Worm (Caenorhabditis elegans): Measurements from ENCODE around the gene C06E8.5.

The C06E8.5 gene

ce11 chrIII:7021156-7021637, 15.9 kb upstream of the C06E8.5 start, which contains the start of gene rfl-1 (continued):
- TF ChIP-seq nhr-19 (GFP tag; conservative IDR thresholded peaks at IDR 0.05) (peak; percentile 47), isw-1 (GFP tag; IDR thresholded peaks at IDR 0.05) (peak; percentile 63), ets-5 (GFP tag; IDR thresholded peaks at IDR 0.05) (no peak), C04F5.9 (tag; optimal IDR thresholded peaks at IDR 0.05) (peak; percentile 31), nhr-77 (tag; optimal IDR thresholded peaks at IDR 0.05) (no peak), fos-1 (tag; optimal IDR thresholded peaks at IDR 0.05) (peak; percentile 31), blmp-1 (tag; optimal IDR thresholded peaks at IDR 0.05) (peak; percentile 48), unc-130 (tag; optimal IDR thresholded peaks at IDR 0.05) (no peak), hlh-4 (tag; optimal IDR thresholded peaks at IDR 0.05) (no peak), ztf-11 (tag; optimal IDR thresholded peaks at IDR 0.05) (no peak), efl-3 (GFP tag; optimal IDR thresholded peaks at IDR 0.05) (no peak), zip-4 (GFP tag; optimal IDR thresholded peaks at IDR 0.05) (no peak), nhr-20 (tag; optimal IDR thresholded peaks at IDR 0.05) (peak; percentile 55), ceh-63 (GFP tag; optimal IDR thresholded peaks at IDR 0.05) (no peak), lsy-2 (tag; optimal IDR thresholded peaks at IDR 0.05) (peak; percentile 73 to 89), Y116A8C.19 (tag; optimal IDR thresholded peaks at IDR 0.05; ENCODE audit: borderline replicate concordance) (no peak), mdl-1 (tag; optimal IDR thresholded peaks at IDR 0.05) (no peak), snpc-4 (tag; optimal IDR thresholded peaks at IDR 0.05) (no peak), lin-35 (GFP tag; optimal IDR thresholded peaks at IDR 0.05) (peak; percentile 70 to 77), mab-9 (GFP tag; IDR thresholded peaks at IDR 0.05) (no peak), F16B12.6 (tag; optimal IDR thresholded peaks at IDR 0.05) (peak; percentile 57), unc-62 (GFP tag; optimal IDR thresholded peaks at IDR 0.05) (no peak), egl-27 (tag; optimal IDR thresholded peaks at IDR 0.05) (no peak), nhr-12 (tag; optimal IDR thresholded peaks at IDR 0.05) (no peak), jun-1 (tag; optimal IDR thresholded peaks at IDR 0.05) (peak; percentile 19), sptf-1 (tag; optimal IDR thresholded peaks at IDR 0.05) (no peak), fkh-10 (GFP tag; optimal IDR thresholded peaks at IDR 0.05) (peak; percentile 22)

- TF ChIP-seq hpl-2 (GFP tag; optimal IDR thresholded peaks at IDR 0.05) (no peak), pqm-1 (tag; optimal IDR thresholded peaks at IDR 0.05) (no peak), dsc-1 (tag; optimal IDR thresholded peaks at IDR 0.05) (no peak), nhr-12 (tag; optimal IDR thresholded peaks at IDR 0.05) (no peak), tbx-2 (tag; optimal IDR thresholded peaks at IDR 0.05) (no peak), ces-1 (GFP tag; optimal IDR thresholded peaks at IDR 0.05) (no peak), hlh-17 (GFP tag; optimal IDR thresholded peaks at IDR 0.05; ENCODE audit: borderline replicate concordance) (no peak), mdl-1 (tag; optimal IDR thresholded peaks at IDR 0.05) (no peak), ets-5 (GFP tag; IDR thresholded peaks at IDR 0.05) (no peak), C34B4.2 (tag; optimal IDR thresholded peaks at IDR 0.05) (no peak), F16B12.6 (tag; optimal IDR thresholded peaks at IDR 0.05) (no peak), isw-1 (GFP tag; IDR thresholded peaks at IDR 0.05) (no peak), nhr-11 (tag; optimal IDR thresholded peaks at IDR 0.05) (no peak), sup-37 (GFP tag; optimal IDR thresholded peaks at IDR 0.05) (no peak), hlh-4 (tag; optimal IDR thresholded peaks at IDR 0.05) (no peak), pax-3 (tag; optimal IDR thresholded peaks at IDR 0.05) (no peak), unc-130 (tag; optimal IDR thresholded peaks at IDR 0.05) (no peak)
Observed at ce11 chrIII:7020500-7020899, 15.2 kb upstream of the C06E8.5 start, which contains the start of gene col-8. TSS of gene col-8 (minus strand) at chrIII:7020600.

ce11 chrIII:7019724-7020123, 14.5 kb upstream of the C06E8.5 start:
- TF ChIP-seq fkh-10 (GFP tag; optimal IDR thresholded peaks at IDR 0.05) (no peak), blmp-1 (tag; optimal IDR thresholded peaks at IDR 0.05) (no peak), nhr-19 (GFP tag; conservative IDR thresholded peaks at IDR 0.05) (no peak), unc-30 (tag; optimal IDR thresholded peaks at IDR 0.05) (no peak), nhr-85 (tag) (no peak), ztf-4 (tag; optimal IDR thresholded peaks at IDR 0.05) (no peak), nhr-20 (tag; optimal IDR thresholded peaks at IDR 0.05) (no peak), mdl-1 (tag; optimal IDR thresholded peaks at IDR 0.05) (no peak), nhr-12 (tag; optimal IDR thresholded peaks at IDR 0.05) (no peak), egl-13 (tag; optimal IDR thresholded peaks at IDR 0.05) (no peak)
